Worm (Caenorhabditis elegans) whole organism, L2 larva: ENCODE data around the gene col-120.

Experiments
- C34F6.9 ChIP-seq: fragments of 150-350 bp; optimal IDR thresholded peaks from 2 replicates; lab custom pipeline; 2014; ENCODE audit warnings: missing biosample characterization, missing genetic modification characterization
- F13H6.1 ChIP-seq: sonication (generic microtip); optimal IDR thresholded peaks from 2 replicates; lab custom pipeline; 2016; ENCODE audit warnings: missing genetic modification characterization, missing compliant biosample characterization
- ZK546.5 ChIP-seq: sonication (generic microtip); optimal IDR thresholded peaks from 2 replicates; lab custom pipeline; 2017; ENCODE audit warnings: missing biosample characterization, missing genetic modification characterization
- aly-2 ChIP-seq: fragments of 150-350 bp; optimal IDR thresholded peaks from 2 replicates; lab custom pipeline; 2014; ENCODE audit warnings: missing biosample characterization, missing genetic modification characterization
- ama-1 ChIP-seq: fragments of 150-350 bp; optimal IDR thresholded peaks from 2 replicates; lab custom pipeline; 2018; ENCODE audit warnings: inconsistent platforms
- ceh-16 ChIP-seq: fragments of 150-350 bp; optimal IDR thresholded peaks from 2 replicates; lab custom pipeline; 2014; ENCODE audit warnings: missing biosample characterization, missing genetic modification characterization
- ceh-82 ChIP-seq: fragments of 150-350 bp; optimal IDR thresholded peaks from 2 replicates; lab custom pipeline; 2014; ENCODE audit warnings: missing biosample characterization, missing genetic modification characterization
- crh-2 ChIP-seq: sonication (generic microtip); optimal IDR thresholded peaks from 2 replicates; lab custom pipeline; 2017; ENCODE audit warnings: missing biosample characterization, missing genetic modification characterization
- dmd-4 ChIP-seq: sonication (generic microtip); optimal IDR thresholded peaks from 2 replicates; lab custom pipeline; 2017; ENCODE audit warnings: missing biosample characterization, missing genetic modification characterization
- egl-27 ChIP-seq: sonication (generic microtip); optimal IDR thresholded peaks from 3 replicates; lab custom pipeline; 2017; ENCODE audit warnings: missing biosample characterization, missing genetic modification reagents, missing genetic modification characterization
- fos-1 ChIP-seq: fragments of 150-350 bp; optimal IDR thresholded peaks from 2 replicates; lab custom pipeline; 2014; ENCODE audit warnings: missing biosample characterization, missing genetic modification characterization
- gmeb-1 ChIP-seq: fragments of 150-350 bp; optimal IDR thresholded peaks from 2 replicates; lab custom pipeline; 2014; ENCODE audit warnings: missing biosample characterization, missing genetic modification characterization
- lin-11 ChIP-seq: fragments of 150-350 bp; sonication (generic microtip); optimal IDR thresholded peaks from 2 replicates; lab custom pipeline; 2014; ENCODE audit warnings: missing biosample characterization, missing genetic modification characterization, inconsistent platforms, mixed read lengths
- lin-13 ChIP-seq: fragments of 150-350 bp; optimal IDR thresholded peaks from 2 replicates; lab custom pipeline; 2014; ENCODE audit warnings: missing biosample characterization, missing genetic modification reagents, missing genetic modification characterization
- lsy-2 ChIP-seq, 2 experiments: fragments of 150-350 bp in 1 of 2; sonication (generic microtip) in 1 of 2; optimal IDR thresholded peaks; 2 replicates each; lab custom pipeline; 2014 to 2017; ENCODE audit warnings: missing biosample characterization in 2 of 2, missing genetic modification characterization in 2 of 2
- mab-5 ChIP-seq: fragments of 150-350 bp; optimal IDR thresholded peaks from 2 replicates; lab custom pipeline; 2014; ENCODE audit warnings: missing biosample characterization, missing genetic modification characterization
- mdl-1 ChIP-seq, 2 experiments: fragments of 150-350 bp in 1 of 2; sonication (generic microtip) in 1 of 2; optimal IDR thresholded peaks; 2 replicates each; lab custom pipeline; 2017; ENCODE audit warnings: missing biosample characterization in 2 of 2, missing genetic modification characterization in 2 of 2
- nhr-10 ChIP-seq: sonication (generic microtip); optimal IDR thresholded peaks from 2 replicates; lab custom pipeline; 2017; ENCODE audit warnings: missing biosample characterization, missing genetic modification characterization
- nhr-11 ChIP-seq: fragments of 150-350 bp; optimal IDR thresholded peaks from 2 replicates; lab custom pipeline; 2014; ENCODE audit warnings: missing biosample characterization, missing genetic modification characterization
- nhr-129 ChIP-seq: fragments of 150-350 bp; optimal IDR thresholded peaks from 2 replicates; lab custom pipeline; 2014; ENCODE audit warnings: missing biosample characterization, missing genetic modification characterization
- nhr-21 ChIP-seq: fragments of 150-350 bp; optimal IDR thresholded peaks from 2 replicates; lab custom pipeline; 2014; ENCODE audit warnings: missing biosample characterization, missing genetic modification characterization
- nhr-237 ChIP-seq: fragments of 150-350 bp; optimal IDR thresholded peaks from 2 replicates; lab custom pipeline; 2014; ENCODE audit warnings: missing biosample characterization, missing genetic modification characterization
- nhr-6 ChIP-seq: fragments of 150-350 bp; optimal IDR thresholded peaks from 2 replicates; lab custom pipeline; 2014; ENCODE audit warnings: missing biosample characterization, missing genetic modification characterization
- nhr-77 ChIP-seq: fragments of 150-350 bp; optimal IDR thresholded peaks from 2 replicates; lab custom pipeline; 2014; ENCODE audit warnings: missing biosample characterization, missing genetic modification characterization
- peb-1 ChIP-seq: fragments of 150-350 bp; optimal IDR thresholded peaks from 2 replicates; lab custom pipeline; 2014; ENCODE audit warnings: missing biosample characterization, missing genetic modification characterization
- sem-4 ChIP-seq: fragments of 150-350 bp; optimal IDR thresholded peaks from 2 replicates; lab custom pipeline; 2014; ENCODE audit warnings: missing biosample characterization, missing genetic modification reagents, missing genetic modification characterization
- skn-1 ChIP-seq: sonication (generic microtip); optimal IDR thresholded peaks from 2 replicates; lab custom pipeline; 2017; ENCODE audit warnings: missing biosample characterization, missing genetic modification characterization
- sma-3 ChIP-seq: sonication (generic microtip); optimal IDR thresholded peaks from 2 replicates; lab custom pipeline; 2016; ENCODE audit warnings: missing genetic modification reagents, missing genetic modification characterization, missing compliant biosample characterization
- sma-9 ChIP-seq, 2 experiments: fragments of 150-350 bp in 1 of 2; sonication (generic microtip) in 1 of 2; optimal IDR thresholded peaks; 2 replicates each; lab custom pipeline; 2014 to 2016; ENCODE audit warnings: missing genetic modification characterization in 2 of 2, mild to moderate bottlenecking in 1 of 2, missing biosample characterization in 1 of 2, missing compliant biosample characterization in 1 of 2, missing genetic modification reagents in 1 of 2, moderate library complexity in 1 of 2
- snpc-4 ChIP-seq: fragments of 150-350 bp; optimal IDR thresholded peaks from 2 replicates; lab custom pipeline; 2014; ENCODE audit warnings: missing biosample characterization, missing genetic modification characterization
- unc-39 ChIP-seq: fragments of 150-350 bp; optimal IDR thresholded peaks from 2 replicates; lab custom pipeline; 2014; ENCODE audit warnings: missing biosample characterization, missing genetic modification characterization
- unc-55 ChIP-seq: fragments of 150-350 bp; sonication (generic microtip); optimal IDR thresholded peaks from 3 replicates; lab custom pipeline; 2014; ENCODE audit warnings: missing biosample characterization, missing genetic modification reagents, missing genetic modification characterization
- unc-62 ChIP-seq: fragments of 150-350 bp; optimal IDR thresholded peaks from 2 replicates; lab custom pipeline; 2014; ENCODE audit warnings: missing biosample characterization, missing genetic modification reagents, missing genetic modification characterization
- zag-1 ChIP-seq: fragments of 150-350 bp; optimal IDR thresholded peaks from 2 replicates; lab custom pipeline; 2014; ENCODE audit warnings: missing biosample characterization, missing genetic modification characterization

col-120 gene

ce11 chrIV:9263812-9264320 lies 2.3 kb upstream of the col-120 start, which contains the start of gene flh-1:
Gene flh-1 (minus strand): TSS chrIV:9264270.
- TF ChIP-seq mab-5 (tag; lab: Kevin White, UChicago) (no peak), nhr-77 (tag; lab: Kevin White, UChicago) (no peak), C34F6.9 (tag; lab: Kevin White, UChicago) (no peak), crh-2 (tag; lab: Kevin White, UChicago) (no peak), fos-1 (tag; lab: Kevin White, UChicago) (no peak)

- TF ChIP-seq fos-1 (tag; lab: Kevin White, UChicago): no peak
- no peak for TF ChIP-seq egl-27 (tag; lab: Kevin White, UChicago)
- no peak for TF ChIP-seq ceh-82 (tag; lab: Kevin White, UChicago)
- TF ChIP-seq C34F6.9 (tag; lab: Kevin White, UChicago): no peak
- TF ChIP-seq nhr-237 (tag; lab: Kevin White, UChicago): no peak
- TF ChIP-seq nhr-6 (tag; lab: Kevin White, UChicago): no peak
- TF ChIP-seq lsy-2 (tag; optimal IDR thresholded peaks at IDR 0.05; lab: Kevin White, UChicago): no peak
- no peak for TF ChIP-seq ama-1
Observed at ce11 chrIV:9262295-9262694, 708 bp upstream of the col-120 start.

- TF ChIP-seq nhr-77 (tag; lab: Kevin White, UChicago) (no peak), lsy-2 (tag; optimal IDR thresholded peaks at IDR 0.05; lab: Kevin White, UChicago) (no peak), zag-1 (no peak), lin-11 (tag; lab: Kevin White, UChicago) (no peak), snpc-4 (tag; lab: Kevin White, UChicago) (no peak)
- TF ChIP-seq, all 48 proteins: peak for 0
Observed at ce11 chrIV:9260826-9261225, 761 bp downstream of the col-120 start.

ce11 chrIV:9260334-9260733 lies 1.3 kb downstream of the col-120 start:
- no peak for TF ChIP-seq nhr-6 (tag; lab: Kevin White, UChicago)
- no peak for TF ChIP-seq lsy-2 (tag; optimal IDR thresholded peaks at IDR 0.05; lab: Kevin White, UChicago)
- TF ChIP-seq sma-9 (GFP tag; optimal IDR thresholded peaks at IDR 0.05; lab: Kevin White, UChicago): peak; percentile 15
- no peak for TF ChIP-seq sma-9 (tag; optimal IDR thresholded peaks at IDR 0.05; lab: Kevin White, UChicago)
- peak; percentile 2 for TF ChIP-seq nhr-129 (tag; lab: Kevin White, UChicago)
- peak; percentile 44 for TF ChIP-seq gmeb-1 (tag; lab: Kevin White, UChicago)
- no peak for TF ChIP-seq mab-5 (tag; lab: Kevin White, UChicago)
- TF ChIP-seq C34F6.9 (tag; lab: Kevin White, UChicago): peak; percentile 66
- no peak for TF ChIP-seq mdl-1 (tag; optimal IDR thresholded peaks at IDR 0.05; lab: Kevin White, UChicago)
- no peak for TF ChIP-seq lin-11 (tag; lab: Kevin White, UChicago)
- peak; percentile 60 for TF ChIP-seq unc-55
- TF ChIP-seq dmd-4 (tag; lab: Kevin White, UChicago): no peak
- TF ChIP-seq nhr-11: no peak

ce11 chrIV:9259687-9260086 lies 1.9 kb downstream of the col-120 start, which contains the start of gene Y11D7A.10:
Gene Y11D7A.10 (minus strand): TSS chrIV:9259768.
- TF ChIP-seq skn-1 (peak; percentile 80), lin-11 (tag; lab: Kevin White, UChicago) (no peak)
- TF ChIP-seq, all 48 proteins: peak for 1

- no peak for TF ChIP-seq aly-2 (tag; lab: Kevin White, UChicago)
- TF ChIP-seq nhr-10: no peak
- no peak for TF ChIP-seq snpc-4 (tag; lab: Kevin White, UChicago)
- no peak for TF ChIP-seq lsy-2 (tag; optimal IDR thresholded peaks at IDR 0.05; lab: Kevin White, UChicago)
- TF ChIP-seq F13H6.1 (tag; lab: Kevin White, UChicago): no peak
- no peak for TF ChIP-seq mab-5 (tag; lab: Kevin White, UChicago)
- no peak for TF ChIP-seq nhr-129 (tag; lab: Kevin White, UChicago)
- TF ChIP-seq lin-13: no peak
- TF ChIP-seq sma-3 (GFP tag; lab: Kevin White, UChicago): no peak
- no peak for TF ChIP-seq gmeb-1 (tag; lab: Kevin White, UChicago)
- TF ChIP-seq ama-1: peak; percentile 44
- no peak for TF ChIP-seq peb-1 (tag; lab: Kevin White, UChicago)
- TF ChIP-seq nhr-21 (tag; lab: Kevin White, UChicago): peak; percentile 50
- no peak for TF ChIP-seq unc-39 (tag; lab: Kevin White, UChicago)
- TF ChIP-seq dmd-4 (tag; lab: Kevin White, UChicago): no peak
- no peak for TF ChIP-seq ceh-16 (tag; lab: Kevin White, UChicago)
- no peak for TF ChIP-seq skn-1
- no peak for TF ChIP-seq ZK546.5 (tag; lab: Kevin White, UChicago)
- no peak for TF ChIP-seq unc-62
- TF ChIP-seq sem-4 (tag; lab: Kevin White, UChicago): peak; percentile 9
- no peak for TF ChIP-seq nhr-237 (tag; lab: Kevin White, UChicago)
- TF ChIP-seq mdl-1 (tag; optimal IDR thresholded peaks at IDR 0.05; lab: Kevin White, UChicago): no peak
Observed at ce11 chrIV:9258547-9258946, 3.0 kb downstream of the col-120 start.
